Fruit fly (Drosophila melanogaster): ENCODE measurements around the gene sls.

sls gene

DNA sequence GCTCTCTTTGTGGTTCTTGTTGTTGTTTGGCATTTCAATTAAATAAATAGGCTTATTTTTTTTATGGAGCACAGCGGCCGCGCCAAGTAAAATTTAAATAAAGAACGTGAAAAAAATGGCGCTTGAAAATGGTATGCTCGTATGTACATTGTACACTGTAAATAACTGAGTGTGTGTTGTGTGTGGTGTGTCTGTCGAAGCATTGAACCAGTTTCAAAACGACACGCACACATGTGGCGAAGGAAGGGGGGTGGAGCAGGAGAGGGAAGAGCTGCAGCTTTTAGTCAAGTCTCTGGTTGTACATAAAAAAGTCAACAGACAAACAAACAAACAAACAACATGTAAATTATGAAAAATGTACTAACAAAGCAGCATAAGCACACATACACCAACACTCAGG lies 110.7 kb downstream of the sls start (continued):
- TF ChIP-seq CG13296 (GFP tag; optimal IDR thresholded peaks at IDR 0.05) (no peak), CG7271 (tag; optimal IDR thresholded peaks at IDR 0.05) (no peak), HLHmδ (GFP tag; optimal IDR thresholded peaks at IDR 0.05) (no peak), Blimp-1 (GFP tag; optimal IDR thresholded peaks at IDR 0.05) (peak; percentile 37), CG4360 (GFP tag; IDR thresholded peaks at IDR 0.05) (no peak), CG13894 (tag; optimal IDR thresholded peaks at IDR 0.05) (no peak), cad (GFP tag; optimal IDR thresholded peaks at IDR 0.05) (no peak), CoRest (tag; optimal IDR thresholded peaks at IDR 0.05) (peak; percentile 13), CG7987 (GFP tag; optimal IDR thresholded peaks at IDR 0.05) (no peak), NC2α (GFP tag; optimal IDR thresholded peaks at IDR 0.05) (no peak), cwo (GFP tag; optimal IDR thresholded peaks at IDR 0.05) (no peak), fd3F (GFP tag; optimal IDR thresholded peaks at IDR 0.05) (no peak), CG9727 (GFP tag; optimal IDR thresholded peaks at IDR 0.05) (no peak), lab (GFP tag; optimal IDR thresholded peaks at IDR 0.05) (peak; percentile 27), stwl (tag; optimal IDR thresholded peaks at IDR 0.05) (no peak), Sox100B (GFP tag; optimal IDR thresholded peaks at IDR 0.05) (peak; percentile 32), Ravus (GFP tag; IDR thresholded peaks at IDR 0.05) (no peak), CG15073 (GFP tag; optimal IDR thresholded peaks at IDR 0.05) (no peak), bigmax (GFP tag; optimal IDR thresholded peaks at IDR 0.05) (no peak), tna (GFP tag; IDR thresholded peaks at IDR 0.05; ENCODE audit: partially characterized antibody) (no peak), BEAF-32 (GFP tag; optimal IDR thresholded peaks at IDR 0.05) (no peak), CG13287 (GFP tag; IDR thresholded peaks at IDR 0.05; ENCODE audit: partially characterized antibody) (no peak), wor (GFP tag; IDR thresholded peaks at IDR 0.05) (no peak), CG5245 (GFP tag; optimal IDR thresholded peaks at IDR 0.05) (no peak), Side (GFP tag; optimal IDR thresholded peaks at IDR 0.05) (no peak), Med (GFP tag) (peak; percentile 83), trh (GFP tag; optimal IDR thresholded peaks at IDR 0.05) (no peak), dpn (GFP tag; optimal IDR thresholded peaks at IDR 0.05) (no peak), kay (GFP tag; optimal IDR thresholded peaks at IDR 0.05) (no peak), CG11723 (GFP tag; optimal IDR thresholded peaks at IDR 0.05) (no peak), Atf6 (GFP tag; IDR thresholded peaks at IDR 0.05) (no peak), CG3065 (GFP tag; optimal IDR thresholded peaks at IDR 0.05) (no peak), Bdp1 (GFP tag; optimal IDR thresholded peaks at IDR 0.05) (no peak), CG18262 (tag; optimal IDR thresholded peaks at IDR 0.05) (no peak), H2.0 (GFP tag; IDR thresholded peaks at IDR 0.05) (no peak), CG7357 (GFP tag; IDR thresholded peaks at IDR 0.05) (no peak), CG1529 (GFP tag; optimal IDR thresholded peaks at IDR 0.05) (no peak), CG3163 (GFP tag; optimal IDR thresholded peaks at IDR 0.05) (no peak), CG13775 (GFP tag; optimal IDR thresholded peaks at IDR 0.05) (no peak), CG34224 (GFP tag; IDR thresholded peaks at IDR 0.05; ENCODE audit: partially characterized antibody) (no peak), Awh (GFP tag; IDR thresholded peaks at IDR 0.05) (peak; percentile 37; the same call in 1 of the 2 replicates), zfh1 (GFP tag; IDR thresholded peaks at IDR 0.05) (no peak), CG17912 (GFP tag; optimal IDR thresholded peaks at IDR 0.05) (no peak), Fer3 (tag; optimal IDR thresholded peaks at IDR 0.05) (no peak), trem (tag; optimal IDR thresholded peaks at IDR 0.05) (no peak), CG12236 (GFP tag; optimal IDR thresholded peaks at IDR 0.05) (no peak), Hmr (GFP tag; optimal IDR thresholded peaks at IDR 0.05) (peak; percentile 21), Opbp (GFP tag; IDR thresholded peaks at IDR 0.05; ENCODE audit: partially characterized antibody) (no peak), CG3407 (GFP tag; optimal IDR thresholded peaks at IDR 0.05) (peak; percentile 26), CG14965 (GFP tag; optimal IDR thresholded peaks at IDR 0.05; ENCODE audit: borderline replicate concordance) (no peak), tgo (GFP tag; IDR thresholded peaks at IDR 0.05) (no peak)
